Worm (Caenorhabditis elegans): ENCODE results near the gene R11D1.3.

Gene R11D1.3

ce11 chrV:12683205-12683604 is 28.7 kb downstream of the R11D1.3 start:
- TF ChIP-seq unc-62 (GFP tag; optimal IDR thresholded peaks at IDR 0.05): no peak
- no peak for TF ChIP-seq nhr-237 (tag; optimal IDR thresholded peaks at IDR 0.05)
- no peak for TF ChIP-seq nhr-11 (tag; optimal IDR thresholded peaks at IDR 0.05)
- TF ChIP-seq snpc-4 (tag; optimal IDR thresholded peaks at IDR 0.05): no peak
- TF ChIP-seq nhr-43 (tag; optimal IDR thresholded peaks at IDR 0.05; ENCODE audit: poor library complexity, severe bottlenecking): no peak
- no peak for TF ChIP-seq ama-1 (optimal IDR thresholded peaks at IDR 0.05)
- TF ChIP-seq aly-2 (tag; optimal IDR thresholded peaks at IDR 0.05): no peak

DNA sequence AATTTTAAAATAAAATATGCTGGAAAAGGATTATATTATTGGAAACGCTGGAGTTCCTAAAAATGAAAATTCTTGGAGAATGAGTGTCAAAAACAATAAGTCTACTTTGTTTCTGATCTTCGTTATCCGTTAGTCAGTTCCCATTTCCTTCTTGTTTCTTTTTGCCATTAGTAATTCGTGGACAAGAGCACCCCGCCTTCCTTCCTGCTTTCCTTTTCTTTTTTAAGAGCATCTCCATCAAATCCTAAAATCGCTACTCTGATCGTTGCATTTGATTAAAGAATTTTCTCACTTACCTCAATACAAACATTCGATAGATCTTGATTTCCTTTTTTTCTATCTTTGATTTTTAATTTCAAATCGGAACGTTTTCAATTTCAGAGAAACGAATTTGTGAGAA is 32.1 kb downstream of the R11D1.3 start, which contains the start of gene frpr-15:
TSS of gene frpr-15 (plus strand) at position 301 of the 400 bp plus-strand sequence.
- no peak for TF ChIP-seq ama-1 (optimal IDR thresholded peaks at IDR 0.05)
- no peak for TF ChIP-seq elt-1 (tag; optimal IDR thresholded peaks at IDR 0.05)
- no peak for TF ChIP-seq fkh-10 (GFP tag; optimal IDR thresholded peaks at IDR 0.05)
- TF ChIP-seq ztf-11 (tag; optimal IDR thresholded peaks at IDR 0.05): no peak
- TF ChIP-seq eor-1 (tag; optimal IDR thresholded peaks at IDR 0.05): no peak
- no peak for TF ChIP-seq nhr-11 (tag; optimal IDR thresholded peaks at IDR 0.05)
- no peak for TF ChIP-seq nhr-237 (tag; optimal IDR thresholded peaks at IDR 0.05)
- no peak for TF ChIP-seq jun-1 (tag; optimal IDR thresholded peaks at IDR 0.05)
- TF ChIP-seq skn-1 (tag; optimal IDR thresholded peaks at IDR 0.05): no peak
- no peak for TF ChIP-seq nhr-25 (tag; optimal IDR thresholded peaks at IDR 0.05)
- no peak for TF ChIP-seq elt-3 (tag; optimal IDR thresholded peaks at IDR 0.05)
- TF ChIP-seq lsy-12 (tag; optimal IDR thresholded peaks at IDR 0.05): no peak
- no peak for TF ChIP-seq daf-12 (tag; optimal IDR thresholded peaks at IDR 0.05)
- TF ChIP-seq ceh-82 (tag; optimal IDR thresholded peaks at IDR 0.05): no peak
- no peak for TF ChIP-seq ceh-28 (tag; optimal IDR thresholded peaks at IDR 0.05)
- no peak for TF ChIP-seq R02D3.7 (tag; optimal IDR thresholded peaks at IDR 0.05)
- TF ChIP-seq ZK546.5 (tag; optimal IDR thresholded peaks at IDR 0.05): no peak
- TF ChIP-seq tbx-2 (tag; optimal IDR thresholded peaks at IDR 0.05): no peak
- TF ChIP-seq sea-2 (GFP tag; optimal IDR thresholded peaks at IDR 0.05): no peak

DNA sequence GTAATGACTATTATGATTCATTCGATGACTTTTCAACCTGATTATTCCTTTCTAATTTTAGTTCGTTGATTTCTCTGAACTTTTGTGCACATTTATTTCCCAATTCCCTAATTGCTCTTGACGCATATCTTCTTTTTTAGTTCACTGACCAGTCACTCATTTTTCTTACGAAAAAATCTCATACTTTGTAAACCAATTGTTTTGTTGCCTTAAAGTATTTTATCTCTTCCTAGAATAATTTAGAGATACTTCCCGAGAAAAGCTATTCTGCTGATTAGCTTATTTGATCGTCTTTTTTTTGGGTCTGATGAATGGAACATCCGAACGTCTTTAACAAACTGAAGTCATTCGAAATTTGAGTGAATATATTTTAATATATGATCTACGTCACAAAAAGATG is 32.6 kb downstream of the R11D1.3 start:
- TF ChIP-seq elt-2 (tag; optimal IDR thresholded peaks at IDR 0.05) (no peak), mml-1 (tag; optimal IDR thresholded peaks at IDR 0.05) (no peak), hmg-11 (tag; optimal IDR thresholded peaks at IDR 0.05) (no peak)

DNA sequence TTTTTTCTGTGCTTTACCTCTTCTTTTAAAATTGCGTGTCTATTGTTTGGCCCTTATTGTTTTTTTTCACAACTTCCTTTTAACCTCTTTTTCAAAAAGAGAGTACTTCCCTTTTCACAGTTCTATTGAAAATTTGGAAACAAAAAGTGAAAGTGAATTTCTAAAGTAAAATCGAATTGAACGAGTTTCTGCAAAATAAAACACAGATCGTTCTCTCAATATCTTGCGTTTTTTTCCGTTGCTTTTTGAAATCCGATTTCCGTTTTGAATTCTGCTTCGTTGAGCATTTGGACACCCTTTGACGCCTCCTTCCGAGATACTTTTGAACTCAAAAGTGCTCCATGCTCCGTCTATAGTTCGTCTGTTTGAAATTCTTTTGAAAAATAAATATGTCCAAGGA is 35.6 kb downstream of the R11D1.3 start:
- TF ChIP-seq nfya-1 (tag; optimal IDR thresholded peaks at IDR 0.05; ENCODE audit: insufficient read depth): no peak
- TF ChIP-seq fkh-10 (GFP tag; optimal IDR thresholded peaks at IDR 0.05): peak; percentile 57
- no peak for TF ChIP-seq ceh-9 (tag; optimal IDR thresholded peaks at IDR 0.05)

ce11 chrV:12673745-12674144 is 38.2 kb downstream of the R11D1.3 start:
- TF ChIP-seq jun-1 (tag; optimal IDR thresholded peaks at IDR 0.05): no peak
- TF ChIP-seq lin-15B (tag; optimal IDR thresholded peaks at IDR 0.05): no peak
- peak; percentile 81 for TF ChIP-seq fkh-10 (GFP tag; optimal IDR thresholded peaks at IDR 0.05)

DNA sequence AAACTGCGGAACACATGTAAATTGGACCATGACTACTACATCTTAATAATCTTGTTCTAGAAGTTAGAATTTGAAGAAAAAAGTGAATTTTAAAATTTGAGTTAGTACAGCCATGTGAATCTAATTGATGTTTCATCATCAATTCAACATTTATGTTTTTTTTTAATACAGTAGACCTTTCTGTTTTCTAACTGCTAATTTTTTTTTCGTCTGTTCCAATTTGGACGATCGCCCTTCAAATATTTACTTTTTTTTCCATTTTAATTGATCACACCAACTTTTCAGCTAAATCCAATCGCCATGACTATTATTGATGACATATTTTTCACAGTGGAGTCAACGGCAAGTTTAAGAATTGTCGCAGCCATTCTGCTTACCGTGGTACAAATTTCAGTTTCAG is 41.3 kb downstream of the R11D1.3 start, which contains the start of gene srx-116:
TSS of gene srx-116 (plus strand) at position 301 of the 400 bp plus-strand sequence.
- TF ChIP-seq lin-15B (tag; optimal IDR thresholded peaks at IDR 0.05) (no peak), jun-1 (tag; optimal IDR thresholded peaks at IDR 0.05) (no peak), egl-27 (tag; optimal IDR thresholded peaks at IDR 0.05) (no peak), ama-1 (optimal IDR thresholded peaks at IDR 0.05) (no peak), mdl-1 (tag; optimal IDR thresholded peaks at IDR 0.05) (no peak), R02D3.7 (tag; optimal IDR thresholded peaks at IDR 0.05) (no peak), nhr-43 (tag; optimal IDR thresholded peaks at IDR 0.05; ENCODE audit: poor library complexity, severe bottlenecking) (no peak), hmg-11 (tag; optimal IDR thresholded peaks at IDR 0.05) (no peak), pha-4 (tag; optimal IDR thresholded peaks at IDR 0.05) (no peak), elt-1 (tag; optimal IDR thresholded peaks at IDR 0.05) (no peak)
